Worm (Caenorhabditis elegans) whole organism, late embryonic: Measurements from ENCODE around the gene pxd-1.

ENCODE experiments used
- C08G9.2 ChIP-seq: sonication (generic microtip); optimal IDR thresholded peaks from 2 replicates; lab custom pipeline; 2016; ENCODE audit warnings: mild to moderate bottlenecking, missing genetic modification characterization, moderate library complexity, missing compliant biosample characterization
- K09A11.1 ChIP-seq: sonication (generic microtip); optimal IDR thresholded peaks from 2 replicates; lab custom pipeline; 2017; ENCODE audit warnings: antibody characterized with exemption, mild to moderate bottlenecking, missing genetic modification characterization, missing compliant biosample characterization; ENCODE audit not compliant: insufficient read depth
- T23F11.4 ChIP-seq: fragments of 200-800 bp; sonication (Bioruptor generic); optimal IDR thresholded peaks from 2 replicates; lab custom pipeline; 2018; ENCODE audit warnings: mild to moderate bottlenecking, missing genetic modification characterization, missing compliant biosample characterization
- ahr-1 ChIP-seq: sonication (generic microtip); optimal IDR thresholded peaks from 2 replicates; lab custom pipeline; 2016; ENCODE audit warnings: missing genetic modification characterization, missing compliant biosample characterization
- ama-1 ChIP-seq: fragments of 150-350 bp; optimal IDR thresholded peaks from 2 replicates; lab custom pipeline; 2014
- ceh-18 ChIP-seq: sonication (generic microtip); optimal IDR thresholded peaks from 2 replicates; lab custom pipeline; 2016; ENCODE audit warnings: missing genetic modification characterization, missing compliant biosample characterization
- ceh-2 ChIP-seq: sonication (generic microtip); optimal IDR thresholded peaks from 2 replicates; lab custom pipeline; 2016; ENCODE audit warnings: missing genotype, missing genetic modification characterization, missing compliant biosample characterization
- ceh-31 ChIP-seq: sonication (generic microtip); optimal IDR thresholded peaks from 2 replicates; lab custom pipeline; 2016; ENCODE audit warnings: missing genetic modification characterization, missing compliant biosample characterization
- ceh-34 ChIP-seq: sonication (generic microtip); optimal IDR thresholded peaks from 2 replicates; lab custom pipeline; 2016; ENCODE audit warnings: mild to moderate bottlenecking, missing genetic modification characterization, missing compliant biosample characterization
- ceh-45 ChIP-seq: fragments of 200-800 bp; sonication (Bioruptor generic); IDR thresholded peaks from 2 replicates; pipeline ENCODE4 v1.3.6; 2022; ENCODE audit warnings: missing genetic modification reagents, missing genetic modification characterization, missing compliant biosample characterization
- ceh-6 ChIP-seq: fragments of 200-800 bp; sonication (Bioruptor generic); optimal IDR thresholded peaks from 2 replicates; lab custom pipeline; 2018; ENCODE audit warnings: mild to moderate bottlenecking, missing genetic modification characterization, missing compliant biosample characterization
- ceh-9 ChIP-seq: sonication (generic microtip); optimal IDR thresholded peaks from 2 replicates; lab custom pipeline; 2016; ENCODE audit warnings: mild to moderate bottlenecking, missing genetic modification characterization, inconsistent platforms, missing compliant biosample characterization
- che-1 ChIP-seq: sonication (generic microtip); optimal IDR thresholded peaks from 2 replicates; lab custom pipeline; 2016; ENCODE audit warnings: mild to moderate bottlenecking, missing genetic modification characterization, missing compliant biosample characterization
- dve-1 ChIP-seq: sonication (generic microtip); optimal IDR thresholded peaks from 2 replicates; lab custom pipeline; 2017; ENCODE audit warnings: antibody characterized with exemption, mild to moderate bottlenecking, missing genetic modification characterization, missing compliant biosample characterization
- ets-4 ChIP-seq: sonication (generic microtip); optimal IDR thresholded peaks from 2 replicates; lab custom pipeline; 2016; ENCODE audit warnings: missing genetic modification characterization, missing compliant biosample characterization
- fax-1 ChIP-seq: sonication (generic microtip); optimal IDR thresholded peaks from 2 replicates; lab custom pipeline; 2016; ENCODE audit warnings: missing genotype, missing genetic modification characterization, missing compliant biosample characterization
- fkh-10 ChIP-seq: fragments of 150-350 bp; optimal IDR thresholded peaks from 2 replicates; lab custom pipeline; 2014; ENCODE audit warnings: missing biosample characterization, missing genetic modification reagents, missing genetic modification characterization
- gmeb-2 ChIP-seq: sonication (generic microtip); optimal IDR thresholded peaks from 2 replicates; lab custom pipeline; 2016; ENCODE audit warnings: missing genetic modification characterization, inconsistent platforms, missing compliant biosample characterization
- hlh-30 ChIP-seq: sonication (generic microtip); optimal IDR thresholded peaks from 2 replicates; lab custom pipeline; 2017; ENCODE audit warnings: antibody characterized with exemption, missing genetic modification characterization, missing compliant biosample characterization; ENCODE audit not compliant: insufficient read depth
- hlh-6 ChIP-seq: sonication (generic microtip); optimal IDR thresholded peaks from 2 replicates; lab custom pipeline; 2016; ENCODE audit warnings: missing genotype, missing genetic modification characterization, missing compliant biosample characterization
- lim-6 ChIP-seq: sonication (generic microtip); optimal IDR thresholded peaks from 2 replicates; lab custom pipeline; 2016; ENCODE audit warnings: missing genetic modification characterization, missing compliant biosample characterization
- lin-11 ChIP-seq: fragments of 200-800 bp; sonication (Bioruptor generic); optimal IDR thresholded peaks from 2 replicates; lab custom pipeline; 2018; ENCODE audit warnings: mild to moderate bottlenecking, missing genetic modification characterization, missing compliant biosample characterization
- nfya-1 ChIP-seq: sonication (generic microtip); optimal IDR thresholded peaks from 2 replicates; lab custom pipeline; 2017; ENCODE audit warnings: missing genetic modification characterization, mild to moderate bottlenecking, missing compliant biosample characterization, antibody characterized with exemption, moderate library complexity
- pax-1 ChIP-seq: fragments of 150-350 bp; optimal IDR thresholded peaks from 2 replicates; lab custom pipeline; 2014; ENCODE audit warnings: missing biosample characterization, missing genetic modification characterization
- pha-4 ChIP-seq: fragments of 150-350 bp; optimal IDR thresholded peaks from 2 replicates; lab custom pipeline; 2018; ENCODE audit warnings: missing biosample characterization, missing genetic modification reagents, missing genetic modification characterization
- pqm-1 ChIP-seq: sonication (generic microtip); optimal IDR thresholded peaks from 2 replicates; lab custom pipeline; 2016; ENCODE audit warnings: missing genetic modification characterization, missing compliant biosample characterization
- pros-1 ChIP-seq: fragments of 150-350 bp; optimal IDR thresholded peaks from 2 replicates; lab custom pipeline; 2014; ENCODE audit warnings: missing biosample characterization, missing genetic modification reagents, missing genetic modification characterization
- ref-2 ChIP-seq: sonication (generic microtip); optimal IDR thresholded peaks from 2 replicates; lab custom pipeline; 2016; ENCODE audit warnings: missing genetic modification characterization, missing compliant biosample characterization
- sdc-2 ChIP-seq: sonication (generic microtip); optimal IDR thresholded peaks from 2 replicates; lab custom pipeline; 2016; ENCODE audit warnings: missing genotype, missing genetic modification characterization, missing compliant biosample characterization
- sox-2 ChIP-seq: fragments of 200-800 bp; sonication (Bioruptor generic); IDR thresholded peaks from 2 replicates; pipeline ENCODE4 v1.3.6; 2022; ENCODE audit warnings: missing genetic modification reagents, missing genetic modification characterization, missing compliant biosample characterization
- syd-9 ChIP-seq: sonication (generic microtip); optimal IDR thresholded peaks from 2 replicates; lab custom pipeline; 2016; ENCODE audit warnings: mild to moderate bottlenecking, missing genetic modification characterization, moderate library complexity, missing compliant biosample characterization
- tbx-2 ChIP-seq: sonication (generic microtip); optimal IDR thresholded peaks from 2 replicates; lab custom pipeline; 2016; ENCODE audit warnings: missing genetic modification characterization, missing compliant biosample characterization
- tbx-7 ChIP-seq: sonication (generic microtip); optimal IDR thresholded peaks from 2 replicates; lab custom pipeline; 2016; ENCODE audit warnings: missing genotype, missing genetic modification characterization, missing compliant biosample characterization
- unc-42 ChIP-seq: sonication (generic microtip); optimal IDR thresholded peaks from 2 replicates; lab custom pipeline; 2016; ENCODE audit warnings: missing genotype, missing genetic modification characterization, missing compliant biosample characterization
- unc-86 ChIP-seq: sonication (generic microtip); optimal IDR thresholded peaks from 2 replicates; lab custom pipeline; 2016; ENCODE audit warnings: missing genetic modification characterization, missing compliant biosample characterization
- zip-5 ChIP-seq: sonication (generic microtip); optimal IDR thresholded peaks from 2 replicates; lab custom pipeline; 2016; ENCODE audit warnings: missing genetic modification characterization, missing compliant biosample characterization

pxd-1 gene

ce11 chrIII:4007017-4007416 lies 1.1 kb downstream of the pxd-1 start:
- TF ChIP-seq che-1 (tag; lab: Kevin White, UChicago) (no peak), ceh-6 (GFP tag; lab: Kevin White, UChicago) (no peak), zip-5 (tag; lab: Kevin White, UChicago) (no peak), tbx-7 (tag; lab: Kevin White, UChicago) (no peak), ceh-9 (tag; lab: Kevin White, UChicago) (no peak)

- TF ChIP-seq lim-6 (no peak), nfya-1 (tag; lab: Kevin White, UChicago) (peak; percentile 86)
These were observed 3.2 kb downstream of the pxd-1 start for ce11 chrIII:4009181-4009580.

ce11 chrIII:4010168-4010567 lies 4.2 kb downstream of the pxd-1 start:
- TF ChIP-seq unc-42 (tag; lab: Kevin White, UChicago) (peak; percentile 11), ceh-34 (peak; percentile 55), pax-1 (tag; lab: Kevin White, UChicago) (no peak), ceh-18 (tag; lab: Kevin White, UChicago) (no peak), hlh-30 (tag; lab: Kevin White, UChicago) (no peak), gmeb-2 (tag; lab: Kevin White, UChicago) (no peak), nfya-1 (tag; lab: Kevin White, UChicago) (peak; percentile 50), C08G9.2 (peak; percentile 6), ceh-31 (tag; lab: Kevin White, UChicago) (peak; percentile 25), ceh-45 (GFP tag; lab: Robert Waterston, UW) (no peak), ahr-1 (no peak), ceh-2 (tag; lab: Kevin White, UChicago) (no peak), che-1 (tag; lab: Kevin White, UChicago) (no peak), pqm-1 (tag; lab: Kevin White, UChicago) (no peak), syd-9 (tag; lab: Kevin White, UChicago) (peak; percentile 4), K09A11.1 (tag; lab: Kevin White, UChicago) (no peak), lin-11 (tag; lab: Kevin White, UChicago) (no peak), hlh-6 (peak; percentile 68), ceh-9 (tag; lab: Kevin White, UChicago) (no peak), pros-1 (tag; lab: Kevin White, UChicago) (no peak), ets-4 (tag; lab: Kevin White, UChicago) (no peak), ref-2 (tag; lab: Kevin White, UChicago) (peak; percentile 67), tbx-2 (tag; lab: Kevin White, UChicago) (peak; percentile 69), dve-1 (tag; lab: Kevin White, UChicago) (no peak), ceh-6 (GFP tag; lab: Kevin White, UChicago) (peak; percentile 18), unc-86 (no peak)

- TF ChIP-seq sdc-2 (no peak), sox-2 (GFP tag; lab: Robert Waterston, UW) (no peak), pha-4 (tag; lab: Kevin White, UChicago) (no peak), fax-1 (tag; lab: Kevin White, UChicago) (no peak), fkh-10 (no peak), ama-1 (no peak), T23F11.4 (GFP tag; lab: Kevin White, UChicago) (no peak), ceh-45 (GFP tag; lab: Robert Waterston, UW) (no peak), unc-86 (no peak), hlh-30 (tag; lab: Kevin White, UChicago) (no peak)
These were observed 5.0 kb downstream of the pxd-1 start for ce11 chrIII:4010987-4011386.
